Worm (Caenorhabditis elegans): ENCODE data around the gene sav-1.

DNA sequence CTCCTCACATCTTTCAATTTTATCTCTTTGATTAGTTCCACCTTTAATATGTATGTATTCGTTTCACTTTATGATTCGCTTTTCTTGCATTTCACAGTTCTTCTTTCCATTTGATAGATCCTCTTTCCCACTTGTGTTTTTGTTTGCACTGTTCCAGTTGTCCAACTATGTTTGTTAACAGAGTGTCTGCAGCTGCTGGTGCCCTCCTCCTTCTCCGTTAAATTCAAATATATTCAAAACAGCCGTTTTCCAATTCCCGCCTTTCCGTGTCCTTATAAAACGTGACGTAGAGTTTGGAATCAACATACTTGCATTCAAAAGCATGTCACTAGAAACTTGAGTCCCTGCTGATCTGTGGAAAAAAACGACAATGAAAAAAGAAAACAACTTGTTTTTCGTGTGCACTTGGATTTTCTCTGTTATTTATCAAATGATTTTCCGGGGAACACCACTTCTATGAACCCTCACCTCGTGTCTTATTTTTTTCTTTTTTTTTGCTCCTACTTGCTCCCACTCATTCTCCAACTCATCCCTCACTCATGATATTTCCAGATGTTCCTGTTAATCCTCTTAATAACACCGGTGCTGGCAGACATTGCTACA, 7.3 kb upstream of the sav-1 start, which contains the start of gene T10H10.2:
- TF ChIP-seq ama-1 (optimal IDR thresholded peaks at IDR 0.05) (no peak), sox-4 (tag; optimal IDR thresholded peaks at IDR 0.05) (no peak), ceh-48 (tag; optimal IDR thresholded peaks at IDR 0.05) (no peak), pqm-1 (tag; optimal IDR thresholded peaks at IDR 0.05) (no peak), nfya-1 (tag; optimal IDR thresholded peaks at IDR 0.05) (no peak), pha-4 (tag; optimal IDR thresholded peaks at IDR 0.05) (no peak), nhr-11 (tag; optimal IDR thresholded peaks at IDR 0.05) (no peak), ceh-24 (tag; optimal IDR thresholded peaks at IDR 0.05) (no peak), fkh-10 (GFP tag; optimal IDR thresholded peaks at IDR 0.05) (no peak), unc-42 (tag; optimal IDR thresholded peaks at IDR 0.05) (no peak), ceh-9 (tag; optimal IDR thresholded peaks at IDR 0.05) (no peak), F13H6.1 (tag; optimal IDR thresholded peaks at IDR 0.05) (no peak), ref-2 (tag; optimal IDR thresholded peaks at IDR 0.05) (no peak)

Measured in whole organism, late embryonic.